Worm (Caenorhabditis elegans) whole organism, young adult: ENCODE data around the gene dhps-1.

Experiments
- B0019.2 ChIP-seq: fragments of 200-800 bp; sonication (Bioruptor generic); conservative IDR thresholded peaks from 2 replicates; pipeline ENCODE4 v1.3.6; 2022; ENCODE audit warnings: missing genetic modification reagents, missing genetic modification characterization, missing compliant biosample characterization
- F33H1.4 ChIP-seq: fragments of 200-800 bp; sonication (Bioruptor generic); IDR thresholded peaks from 2 replicates; pipeline ENCODE4 v1.3.6; 2022; ENCODE audit warnings: missing genetic modification reagents, missing genetic modification characterization, missing compliant biosample characterization
- F49E8.2 ChIP-seq: sonication (generic microtip); optimal IDR thresholded peaks from 3 replicates; lab custom pipeline; 2017; ENCODE audit warnings: missing genetic modification characterization, mild to moderate bottlenecking, missing compliant biosample characterization, antibody characterized with exemption, moderate library complexity; ENCODE audit not compliant: insufficient read depth
- K11D2.4 ChIP-seq: fragments of 200-800 bp; sonication (Bioruptor generic); IDR thresholded peaks from 2 replicates; pipeline ENCODE4 v1.3.6; 2022; ENCODE audit warnings: missing genetic modification reagents, missing genetic modification characterization, missing compliant biosample characterization
- T26A5.8 ChIP-seq: sonication (generic microtip); optimal IDR thresholded peaks from 2 replicates; lab custom pipeline; 2016; ENCODE audit warnings: missing genetic modification characterization, missing compliant biosample characterization
- Y53F4B.3 ChIP-seq: fragments of 200-800 bp; sonication (Bioruptor generic); IDR thresholded peaks from 2 replicates; pipeline ENCODE4 v1.3.6; 2022; ENCODE audit warnings: missing genetic modification reagents, missing genetic modification characterization, missing compliant biosample characterization
- Y53G8AR.9 ChIP-seq: fragments of 200-800 bp; sonication (Bioruptor generic); conservative IDR thresholded peaks from 2 replicates; pipeline ENCODE4 v1.3.6; 2022; ENCODE audit warnings: missing genetic modification reagents, missing genetic modification characterization, missing compliant biosample characterization
- Y79H2A.3 ChIP-seq: fragments of 200-800 bp; sonication (Bioruptor generic); conservative IDR thresholded peaks from 2 replicates; pipeline ENCODE4 v1.3.6; 2022; ENCODE audit warnings: missing genetic modification reagents, missing genetic modification characterization, missing compliant biosample characterization
- aptf-2 ChIP-seq: fragments of 200-800 bp; sonication (Bioruptor generic); conservative IDR thresholded peaks from 2 replicates; pipeline ENCODE4 v1.3.6; 2022; ENCODE audit warnings: missing genetic modification reagents, missing genetic modification characterization, missing compliant biosample characterization
- atf-7 ChIP-seq: sonication (generic microtip); optimal IDR thresholded peaks from 2 replicates; lab custom pipeline; 2017; ENCODE audit warnings: mild to moderate bottlenecking, missing genetic modification characterization, missing compliant biosample characterization
- attf-6 ChIP-seq: fragments of 200-800 bp; sonication (Bioruptor generic); IDR thresholded peaks from 2 replicates; pipeline ENCODE4 v1.3.6; 2022; ENCODE audit warnings: missing genetic modification reagents, missing genetic modification characterization, missing compliant biosample characterization
- bed-2 ChIP-seq: fragments of 200-800 bp; sonication (Bioruptor generic); IDR thresholded peaks from 2 replicates; pipeline ENCODE4 v1.3.6; 2022; ENCODE audit warnings: missing genetic modification reagents, missing genetic modification characterization, missing compliant biosample characterization
- ccch-3 ChIP-seq: fragments of 200-800 bp; sonication (Bioruptor generic); optimal IDR thresholded peaks from 2 replicates; lab custom pipeline; 2018; ENCODE audit warnings: mild to moderate bottlenecking, missing genetic modification characterization, missing compliant biosample characterization
- cebp-1 ChIP-seq, 2 experiments: fragments of 200-800 bp in 1 of 2; sonication (Bioruptor generic) in 1 of 2; sonication (generic microtip) in 1 of 2; IDR thresholded peaks in 1 of 2; optimal IDR thresholded peaks in 1 of 2; 2 replicates each; pipeline versions ENCODE4 v1.3.6 to Lab custom; 2017 to 2022; ENCODE audit warnings: missing compliant biosample characterization in 2 of 2, missing genetic modification characterization in 2 of 2, mild to moderate bottlenecking in 1 of 2, missing genetic modification reagents in 1 of 2, moderate library complexity in 1 of 2
- cebp-2 ChIP-seq: fragments of 200-800 bp; sonication (Bioruptor generic); IDR thresholded peaks from 2 replicates; pipeline ENCODE4 v1.3.6; 2022; ENCODE audit warnings: missing genetic modification characterization, missing compliant biosample characterization
- ceh-58 ChIP-seq: fragments of 200-800 bp; sonication (Bioruptor generic); IDR thresholded peaks from 2 replicates; pipeline ENCODE4 v1.3.6; 2022; ENCODE audit warnings: missing genetic modification characterization, missing compliant biosample characterization
- ceh-79 ChIP-seq: sonication (generic microtip); optimal IDR thresholded peaks from 2 replicates; lab custom pipeline; 2017; ENCODE audit warnings: mild to moderate bottlenecking, missing genetic modification characterization, missing compliant biosample characterization
- ceh-91 ChIP-seq: fragments of 200-800 bp; sonication (Bioruptor generic); IDR thresholded peaks from 2 replicates; pipeline ENCODE4 v1.3.6; 2022; ENCODE audit warnings: missing genetic modification reagents, missing genetic modification characterization, missing compliant biosample characterization
- chd-7 ChIP-seq: sonication (generic microtip); optimal IDR thresholded peaks from 2 replicates; lab custom pipeline; 2016; ENCODE audit warnings: mild to moderate bottlenecking, missing genetic modification characterization, moderate library complexity, missing compliant biosample characterization
- die-1 ChIP-seq: sonication (generic microtip); optimal IDR thresholded peaks from 2 replicates; lab custom pipeline; 2016; ENCODE audit warnings: missing genotype, mild to moderate bottlenecking, missing genetic modification characterization, missing compliant biosample characterization
- dox-1 ChIP-seq: fragments of 200-800 bp; sonication (Bioruptor generic); IDR thresholded peaks from 2 replicates; pipeline ENCODE4 v1.3.6; 2022; ENCODE audit warnings: missing genetic modification reagents, missing genetic modification characterization, missing compliant biosample characterization
- gei-17 ChIP-seq: fragments of 200-800 bp; sonication (Bioruptor generic); optimal IDR thresholded peaks from 2 replicates; lab custom pipeline; 2018; ENCODE audit warnings: mild to moderate bottlenecking, missing genetic modification characterization, missing compliant biosample characterization
- him-1 ChIP-seq: sonication (generic microtip); optimal IDR thresholded peaks from 2 replicates; lab custom pipeline; 2016; ENCODE audit warnings: missing genotype, missing genetic modification reagents, missing genetic modification characterization, missing compliant biosample characterization
- hmg-1.2 ChIP-seq: fragments of 200-800 bp; sonication (Bioruptor generic); IDR thresholded peaks from 2 replicates; pipeline ENCODE4 v1.3.6; 2022; ENCODE audit warnings: missing genetic modification reagents, missing genetic modification characterization, missing compliant biosample characterization
- hmg-20 ChIP-seq: fragments of 200-800 bp; sonication (Bioruptor generic); IDR thresholded peaks from 2 replicates; pipeline ENCODE4 v1.3.6; 2022; ENCODE audit warnings: missing genetic modification reagents, missing genetic modification characterization, missing compliant biosample characterization
- let-607 ChIP-seq, 2 experiments: fragments of 200-800 bp in 1 of 2; sonication (Bioruptor generic) in 1 of 2; sonication (generic microtip) in 1 of 2; optimal IDR thresholded peaks; 2 replicates each; lab custom pipeline; 2016 to 2018; ENCODE audit warnings: mild to moderate bottlenecking in 2 of 2, missing compliant biosample characterization in 2 of 2, missing genetic modification characterization in 2 of 2, moderate library complexity in 2 of 2, missing genotype in 1 of 2
- lin-40 ChIP-seq: sonication (generic microtip); optimal IDR thresholded peaks from 2 replicates; lab custom pipeline; 2016; ENCODE audit warnings: missing genetic modification characterization, mild to moderate bottlenecking, missing compliant biosample characterization, missing genotype, missing genetic modification reagents
- lin-54 ChIP-seq: fragments of 200-800 bp; sonication (Bioruptor generic); optimal IDR thresholded peaks from 2 replicates; lab custom pipeline; 2018; ENCODE audit warnings: mild to moderate bottlenecking, missing genetic modification characterization, missing compliant biosample characterization
- lir-1 ChIP-seq: fragments of 200-800 bp; sonication (Bioruptor generic); conservative IDR thresholded peaks from 2 replicates; pipeline ENCODE4 v1.3.6; 2022; ENCODE audit warnings: missing genetic modification reagents, missing genetic modification characterization, missing compliant biosample characterization
- lsl-1 ChIP-seq: fragments of 200-800 bp; sonication (Bioruptor generic); optimal IDR thresholded peaks from 2 replicates; lab custom pipeline; 2018; ENCODE audit warnings: mild to moderate bottlenecking, missing genetic modification characterization, moderate library complexity, missing compliant biosample characterization
- madf-8 ChIP-seq: fragments of 200-800 bp; sonication (Bioruptor generic); conservative IDR thresholded peaks from 2 replicates; pipeline ENCODE4 v1.3.6; 2022; ENCODE audit warnings: missing genetic modification reagents, missing genetic modification characterization, missing compliant biosample characterization
- mcd-1 ChIP-seq: fragments of 200-800 bp; sonication (Bioruptor generic); IDR thresholded peaks from 2 replicates; pipeline ENCODE4 v1.3.6; 2022; ENCODE audit warnings: missing genetic modification reagents, missing genetic modification characterization, missing compliant biosample characterization
- mel-28 ChIP-seq: sonication (generic microtip); optimal IDR thresholded peaks from 2 replicates; lab custom pipeline; 2016; ENCODE audit warnings: borderline replicate concordance, mild to moderate bottlenecking, missing genetic modification characterization, missing compliant biosample characterization
- mes-4 ChIP-seq: sonication (generic microtip); optimal IDR thresholded peaks from 2 replicates; lab custom pipeline; 2016; ENCODE audit warnings: missing genotype, missing genetic modification characterization, missing compliant biosample characterization
- nfya-1 ChIP-seq: sonication (generic microtip); optimal IDR thresholded peaks from 2 replicates; lab custom pipeline; 2017; ENCODE audit warnings: antibody characterized with exemption, missing compliant biosample characterization, missing genetic modification characterization, borderline replicate concordance; ENCODE audit not compliant: insufficient read depth
- nhr-120 ChIP-seq: fragments of 200-800 bp; sonication (Bioruptor generic); IDR thresholded peaks from 2 replicates; pipeline ENCODE4 v1.3.6; 2022; ENCODE audit warnings: missing genetic modification characterization, missing compliant biosample characterization
- nhr-27 ChIP-seq: fragments of 200-800 bp; sonication (Bioruptor generic); optimal IDR thresholded peaks from 2 replicates; lab custom pipeline; 2018; ENCODE audit warnings: mild to moderate bottlenecking, missing genetic modification characterization, moderate library complexity, missing compliant biosample characterization
- nhr-80 ChIP-seq: sonication (generic microtip); optimal IDR thresholded peaks from 2 replicates; lab custom pipeline; 2016; ENCODE audit warnings: missing genetic modification characterization, missing compliant biosample characterization
- nhr-90 ChIP-seq: sonication (generic microtip); optimal IDR thresholded peaks from 2 replicates; lab custom pipeline; 2016; ENCODE audit warnings: missing genotype, mild to moderate bottlenecking, missing genetic modification characterization, missing compliant biosample characterization
- pha-4 ChIP-seq: fragments of 150-350 bp; sonication (generic microtip); optimal IDR thresholded peaks from 2 replicates; lab custom pipeline; 2014; ENCODE audit warnings: missing biosample characterization, missing genetic modification reagents, missing genetic modification characterization
- snpc-1.3 ChIP-seq: sonication (generic microtip); optimal IDR thresholded peaks from 2 replicates; lab custom pipeline; 2017; ENCODE audit warnings: missing genetic modification characterization, mild to moderate bottlenecking, missing compliant biosample characterization, antibody characterized with exemption, moderate library complexity, missing genotype, missing genetic modification reagents; ENCODE audit not compliant: insufficient read depth
- snpc-3.4 ChIP-seq: sonication (generic microtip); optimal IDR thresholded peaks from 2 replicates; lab custom pipeline; 2017; ENCODE audit warnings: missing genetic modification characterization, mild to moderate bottlenecking, missing compliant biosample characterization, antibody characterized with exemption, moderate library complexity, missing genotype, missing genetic modification reagents
- tbp1 ChIP-seq: fragments of 200-800 bp; sonication (Bioruptor generic); optimal IDR thresholded peaks from 2 replicates; lab custom pipeline; 2018; ENCODE audit warnings: mild to moderate bottlenecking, missing genetic modification characterization, missing compliant biosample characterization
- tbx-9 ChIP-seq: sonication (generic microtip); optimal IDR thresholded peaks from 2 replicates; lab custom pipeline; 2016; ENCODE audit warnings: borderline replicate concordance, missing genetic modification characterization, inconsistent platforms, missing compliant biosample characterization
- unc-130 ChIP-seq: sonication (generic microtip); optimal IDR thresholded peaks from 2 replicates; lab custom pipeline; 2016; ENCODE audit warnings: missing genetic modification reagents, missing genetic modification characterization, missing compliant biosample characterization
- xnd-1 ChIP-seq: sonication (generic microtip); optimal IDR thresholded peaks from 2 replicates; lab custom pipeline; 2016; ENCODE audit warnings: missing genotype, missing genetic modification reagents, missing genetic modification characterization, missing compliant biosample characterization
- zfh-2 ChIP-seq: fragments of 200-800 bp; sonication (Bioruptor generic); conservative IDR thresholded peaks from 2 replicates; pipeline ENCODE4 v1.3.6; 2022; ENCODE audit warnings: missing genetic modification reagents, missing genetic modification characterization, missing compliant biosample characterization

Gene dhps-1

DNA sequence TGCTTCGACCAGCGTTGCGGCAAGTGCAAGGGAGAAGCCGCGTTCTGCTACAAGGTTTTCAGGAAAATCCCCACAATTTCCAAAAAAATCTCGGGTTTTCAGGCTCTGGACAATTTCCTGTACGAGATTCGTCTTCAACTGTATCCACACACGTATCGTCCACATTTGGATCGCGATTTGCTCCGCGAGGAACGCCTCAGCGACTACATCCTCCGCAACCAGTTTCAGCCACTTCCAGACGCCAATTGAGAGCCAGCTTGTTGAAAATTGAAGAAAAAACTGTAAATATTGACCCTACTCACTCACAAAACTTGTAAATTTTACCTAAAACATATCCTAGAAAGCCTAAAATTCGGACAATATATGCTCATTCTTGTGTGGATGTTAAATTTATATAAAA is 28.0 kb upstream of the dhps-1 start (continued):
- TF ChIP-seq nfya-1, result no peak
- no peak for TF ChIP-seq snpc-3.4 (tag; lab: Kevin White, UChicago)
- no peak for TF ChIP-seq ccch-3 (GFP tag; lab: Kevin White, UChicago)
- TF ChIP-seq K11D2.4 (GFP tag; lab: Robert Waterston, UW), result peak; percentile 12; the same call in 1 of the 2 replicates
- no peak for TF ChIP-seq mel-28 (tag; lab: Kevin White, UChicago)
- TF ChIP-seq mcd-1 (GFP tag; lab: Robert Waterston, UW), result no peak
- no peak for TF ChIP-seq nhr-80 (tag; lab: Kevin White, UChicago)
- no peak for TF ChIP-seq madf-8
- TF ChIP-seq chd-7 (tag; lab: Kevin White, UChicago), result no peak
- TF ChIP-seq ceh-58 (GFP tag; lab: Robert Waterston, UW), result no peak
- 0 out of 2 replicates have a peak, but pooled peaks have one; percentile 60 for TF ChIP-seq Y53G8AR.9 (GFP tag; lab: Robert Waterston, UW)
- TF ChIP-seq xnd-1 (tag; lab: Kevin White, UChicago), result no peak
- no peak for TF ChIP-seq F49E8.2 (tag; lab: Kevin White, UChicago)
- TF ChIP-seq Y79H2A.3 (GFP tag; lab: Robert Waterston, UW), result 0 out of 2 replicates have a peak, but pooled peaks have one; percentile 36
- TF ChIP-seq lin-40 (tag; lab: Kevin White, UChicago), result no peak
- 0 out of 2 replicates have a peak, but pooled peaks have one; percentile 9 for TF ChIP-seq F33H1.4
- no peak for TF ChIP-seq snpc-1.3 (tag; lab: Kevin White, UChicago)
- TF ChIP-seq lsl-1 (GFP tag; lab: Kevin White, UChicago), result no peak
- 0 out of 2 replicates have a peak, but pooled peaks have one; percentile 23 for TF ChIP-seq zfh-2 (GFP tag; lab: Robert Waterston, UW)
- no peak for TF ChIP-seq bed-2
- TF ChIP-seq pha-4 (tag; lab: Kevin White, UChicago), result no peak
- TF ChIP-seq lir-1 (GFP tag; lab: Robert Waterston, UW), result no peak
- TF ChIP-seq unc-130 (GFP tag; lab: Kevin White, UChicago), result no peak
- TF ChIP-seq Y53F4B.3 (GFP tag; lab: Robert Waterston, UW), result no peak
- TF ChIP-seq cebp-1 (GFP tag; IDR thresholded peaks at IDR 0.05; lab: Robert Waterston, UW), result no peak
- TF ChIP-seq cebp-1 (tag; optimal IDR thresholded peaks at IDR 0.05; lab: Kevin White, UChicago), result peak; percentile 15
- no peak for TF ChIP-seq hmg-20
- TF ChIP-seq hmg-1.2, result no peak
- TF ChIP-seq attf-6 (GFP tag; lab: Robert Waterston, UW), result no peak
- TF ChIP-seq nhr-90 (tag; lab: Kevin White, UChicago), result no peak
- TF ChIP-seq nhr-27 (tag; lab: Kevin White, UChicago), result no peak
- TF ChIP-seq T26A5.8 (tag; lab: Kevin White, UChicago), result no peak
- no peak for TF ChIP-seq gei-17 (GFP tag; lab: Kevin White, UChicago)
- TF ChIP-seq atf-7 (tag; lab: Kevin White, UChicago), result no peak
- no peak for TF ChIP-seq aptf-2 (GFP tag; lab: Robert Waterston, UW)
- TF ChIP-seq tbp1 (GFP tag; lab: Kevin White, UChicago), result no peak
- no peak for TF ChIP-seq mes-4 (tag; lab: Kevin White, UChicago)
- TF ChIP-seq dox-1 (GFP tag; lab: Robert Waterston, UW), result peak; percentile 20; the same call in 1 of the 2 replicates
- TF ChIP-seq B0019.2 (GFP tag; lab: Robert Waterston, UW), result no peak
- no peak for TF ChIP-seq nhr-120 (GFP tag; lab: Robert Waterston, UW)
- no peak for TF ChIP-seq lin-54 (GFP tag; lab: Kevin White, UChicago)
- no peak for TF ChIP-seq tbx-9
- no peak for TF ChIP-seq ceh-79
- no peak for TF ChIP-seq him-1
- TF ChIP-seq let-607 (tag; optimal IDR thresholded peaks at IDR 0.05; lab: Kevin White, UChicago), result no peak
- 0 out of 2 replicates have a peak, but pooled peaks have one; percentile 29 for TF ChIP-seq ceh-91
- no peak for TF ChIP-seq cebp-2 (GFP tag; lab: Robert Waterston, UW)
- TF ChIP-seq die-1, result peak; percentile 5
